Worm (Caenorhabditis elegans) whole organism, L3 larva: ENCODE measurements around the gene stdh-3.

Source experiments
- ZK546.5 ChIP-seq: sonication (generic microtip); optimal IDR thresholded peaks from 2 replicates; lab custom pipeline; 2017; ENCODE audit warnings: missing biosample characterization, missing genetic modification characterization
- elt-3 ChIP-seq, 3 experiments: fragments of 150-350 bp in 1 of 3; sonication (generic microtip) in 2 of 3; optimal IDR thresholded peaks; 2 replicates in 2 of 3; 4 replicates in 1 of 3; lab custom pipeline; 2014 to 2017; ENCODE audit warnings: missing biosample characterization in 3 of 3, missing genetic modification characterization in 3 of 3
- snpc-4 ChIP-seq: fragments of 150-350 bp; optimal IDR thresholded peaks from 2 replicates; lab custom pipeline; 2014; ENCODE audit warnings: missing biosample characterization, missing genetic modification characterization
- unc-62 ChIP-seq: fragments of 150-350 bp; sonication (generic microtip); optimal IDR thresholded peaks from 4 replicates; lab custom pipeline; 2014; ENCODE audit warnings: missing biosample characterization, missing genetic modification reagents, missing genetic modification characterization

DNA sequence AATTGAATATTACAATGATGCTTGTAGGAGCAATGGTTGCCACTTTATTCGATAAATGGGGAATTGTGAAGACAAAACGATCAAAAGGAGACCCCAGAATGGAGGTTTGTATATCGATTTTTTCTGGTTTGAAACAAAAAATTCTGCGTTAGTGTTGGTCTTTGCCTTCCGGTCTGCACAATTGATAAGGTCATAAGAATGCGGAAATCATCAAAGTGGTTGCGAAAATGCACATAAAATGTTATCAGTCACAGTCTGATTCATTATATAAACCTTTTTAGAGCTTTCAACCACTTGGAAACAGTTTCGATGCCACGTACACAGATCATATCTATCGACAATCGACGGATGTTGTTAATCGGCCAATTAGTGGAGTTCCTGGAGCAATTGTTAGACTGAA is 10.8 kb upstream of the stdh-3 start:
- TF ChIP-seq snpc-4 (tag; lab: Kevin White, UChicago) = no peak
- TF ChIP-seq elt-3 (tag; optimal IDR thresholded peaks at IDR 0.05; lab: Kevin White, UChicago) = no peak
- TF ChIP-seq unc-62 = no peak
- TF ChIP-seq ZK546.5 (tag; lab: Kevin White, UChicago) = no peak
